Fruit fly (Drosophila melanogaster) whole organism, embryonic: ENCODE data around the gene CG31800.

Experiments
- Bgb ChIP-seq: fragments of 200-800 bp; sonication (Bioruptor generic); IDR thresholded peaks from 2 replicates; pipeline ENCODE4 v1.3.6; 2022; ENCODE audit warnings: missing biosample characterization, missing genetic modification characterization; ENCODE audit not compliant: partially characterized antibody
- CG10147 ChIP-seq: fragments of 200-800 bp; sonication (Bioruptor generic); optimal IDR thresholded peaks from 2 replicates; lab custom pipeline; 2019; ENCODE audit warnings: missing biosample characterization, mild to moderate bottlenecking, missing genetic modification characterization, moderate library complexity
- CG11398 ChIP-seq: fragments of 200-800 bp; sonication (Bioruptor generic); optimal IDR thresholded peaks from 2 replicates; lab custom pipeline; 2016; ENCODE audit warnings: missing biosample characterization, missing genetic modification characterization
- CG12104 ChIP-seq: fragments of 200-800 bp; sonication (Bioruptor generic); optimal IDR thresholded peaks from 3 replicates; lab custom pipeline; 2016; ENCODE audit warnings: missing biosample characterization, missing genetic modification characterization
- CG13624 ChIP-seq: fragments of 200-800 bp; sonication (Bioruptor generic); optimal IDR thresholded peaks from 2 replicates; lab custom pipeline; 2016; ENCODE audit warnings: missing biosample characterization, missing genetic modification characterization
- CG14710 ChIP-seq: fragments of 200-800 bp; sonication (Bioruptor generic); optimal IDR thresholded peaks from 3 replicates; lab custom pipeline; 2019; ENCODE audit warnings: missing biosample characterization, mild to moderate bottlenecking, missing genetic modification characterization, moderate library complexity
- CG15011 ChIP-seq: fragments of 200-800 bp; sonication (Bioruptor generic); optimal IDR thresholded peaks from 3 replicates; lab custom pipeline; 2018; ENCODE audit warnings: missing biosample characterization, mild to moderate bottlenecking, missing genetic modification characterization
- CG15601 ChIP-seq: fragments of 200-800 bp; sonication (Bioruptor generic); optimal IDR thresholded peaks from 3 replicates; lab custom pipeline; 2019; ENCODE audit warnings: missing biosample characterization, mild to moderate bottlenecking, missing genetic modification characterization, moderate library complexity
- CG15696 ChIP-seq: fragments of 200-800 bp; sonication (Bioruptor generic); optimal IDR thresholded peaks from 2 replicates; lab custom pipeline; 2019; ENCODE audit warnings: missing biosample characterization, mild to moderate bottlenecking, missing genetic modification characterization, moderate library complexity
- CG18476 ChIP-seq: fragments of 200-800 bp; sonication (Bioruptor generic); optimal IDR thresholded peaks from 2 replicates; lab custom pipeline; 2016; ENCODE audit warnings: missing biosample characterization, mild to moderate bottlenecking, missing genetic modification characterization
- CG18599 ChIP-seq: fragments of 200-800 bp; sonication (Bioruptor generic); optimal IDR thresholded peaks from 3 replicates; lab custom pipeline; 2017; ENCODE audit warnings: missing biosample characterization, missing genetic modification characterization, mild to moderate bottlenecking, moderate library complexity, missing genetic modification reagents
- CG31388 ChIP-seq: fragments of 200-800 bp; sonication (Bioruptor generic); optimal IDR thresholded peaks from 2 replicates; lab custom pipeline; 2016; ENCODE audit warnings: missing biosample characterization, missing genetic modification characterization
- CG32532 ChIP-seq: fragments of 200-800 bp; sonication (Bioruptor generic); IDR thresholded peaks from 2 replicates; pipeline ENCODE4 v1.3.6; 2022; ENCODE audit warnings: missing biosample characterization, missing genetic modification characterization
- CG33213 ChIP-seq: fragments of 200-800 bp; sonication (Bioruptor generic); optimal IDR thresholded peaks from 3 replicates; lab custom pipeline; 2016; ENCODE audit warnings: missing biosample characterization, missing genetic modification characterization
- CG3726 ChIP-seq: fragments of 200-800 bp; sonication (Bioruptor generic); IDR thresholded peaks from 3 replicates; pipeline ENCODE4, ENCODE4 v1.3.6; 2022; ENCODE audit warnings: missing biosample characterization, missing genetic modification characterization
- CG3838 ChIP-seq: fragments of 200-800 bp; sonication (Bioruptor generic); optimal IDR thresholded peaks from 3 replicates; lab custom pipeline; 2016; ENCODE audit warnings: missing biosample characterization, missing genetic modification characterization
- CG4424 ChIP-seq: fragments of 200-800 bp; sonication (Bioruptor generic); optimal IDR thresholded peaks from 3 replicates; lab custom pipeline; 2016; ENCODE audit warnings: missing biosample characterization, missing genetic modification characterization
- CG5953 ChIP-seq: fragments of 200-800 bp; sonication (Bioruptor generic); IDR thresholded peaks from 2 replicates; pipeline ENCODE4 v1.3.6; 2022; ENCODE audit warnings: missing biosample characterization, missing genetic modification characterization
- CG6689 ChIP-seq: fragments of 200-800 bp; sonication (Bioruptor generic); IDR thresholded peaks from 2 replicates; pipeline ENCODE4 v1.3.6; 2022; ENCODE audit warnings: missing biosample characterization, missing genetic modification characterization
- CG6765 ChIP-seq: fragments of 200-800 bp; sonication (Bioruptor generic); optimal IDR thresholded peaks from 3 replicates; lab custom pipeline; 2017; ENCODE audit warnings: missing biosample characterization, mild to moderate bottlenecking, missing genetic modification characterization
- CG7987 ChIP-seq: fragments of 200-800 bp; sonication (Bioruptor generic); optimal IDR thresholded peaks from 2 replicates; lab custom pipeline; 2018; ENCODE audit warnings: missing biosample characterization, mild to moderate bottlenecking, missing genetic modification characterization, moderate library complexity
- CG8089 ChIP-seq: fragments of 200-800 bp; sonication (Bioruptor generic); optimal IDR thresholded peaks from 3 replicates; lab custom pipeline; 2016; ENCODE audit warnings: missing biosample characterization, missing genetic modification characterization
- CG8359 ChIP-seq: fragments of 200-800 bp; sonication (Bioruptor generic); optimal IDR thresholded peaks from 2 replicates; lab custom pipeline; 2017; ENCODE audit warnings: missing biosample characterization, mild to moderate bottlenecking, missing genetic modification characterization, borderline replicate concordance
- CG8388 ChIP-seq: fragments of 200-800 bp; sonication (Bioruptor generic); optimal IDR thresholded peaks from 2 replicates; lab custom pipeline; 2019; ENCODE audit warnings: missing biosample characterization, mild to moderate bottlenecking, missing genetic modification characterization, moderate library complexity
- CG9609 ChIP-seq: fragments of 200-800 bp; sonication (Bioruptor generic); optimal IDR thresholded peaks from 3 replicates; lab custom pipeline; 2016; ENCODE audit warnings: missing biosample characterization, missing genetic modification characterization
- Camta ChIP-seq: fragments of 200-800 bp; sonication (Bioruptor generic); optimal IDR thresholded peaks from 2 replicates; lab custom pipeline; 2016; ENCODE audit warnings: missing biosample characterization, missing genetic modification characterization
- Chrac-16 ChIP-seq: fragments of 200-800 bp; sonication (Bioruptor generic); optimal IDR thresholded peaks from 3 replicates; lab custom pipeline; 2016; ENCODE audit warnings: missing biosample characterization, missing genetic modification characterization
- Ets97D ChIP-seq: fragments of 200-800 bp; sonication (Bioruptor generic); optimal IDR thresholded peaks from 3 replicates; lab custom pipeline; 2016; ENCODE audit warnings: missing biosample characterization, missing genetic modification characterization
- Gug ChIP-seq: fragments of 200-800 bp; sonication (Bioruptor generic); IDR thresholded peaks from 4 replicates; pipeline ENCODE4 v1.3.6; 2022; ENCODE audit warnings: missing biosample characterization, missing genetic modification characterization
- MESR4 ChIP-seq: fragments of 200-800 bp; sonication (Bioruptor generic); optimal IDR thresholded peaks from 2 replicates; lab custom pipeline; 2018; ENCODE audit warnings: missing biosample characterization, mild to moderate bottlenecking, missing genetic modification characterization, moderate library complexity
- Meics ChIP-seq: fragments of 200-800 bp; sonication (Bioruptor generic); optimal IDR thresholded peaks from 2 replicates; lab custom pipeline; 2017; ENCODE audit warnings: missing biosample characterization, mild to moderate bottlenecking, missing genetic modification characterization
- Neu2 ChIP-seq: fragments of 200-800 bp; sonication (Bioruptor generic); optimal IDR thresholded peaks from 3 replicates; lab custom pipeline; 2016; ENCODE audit warnings: missing biosample characterization, missing genetic modification characterization, borderline replicate concordance
- Rx ChIP-seq: fragments of 200-800 bp; sonication (Bioruptor generic); IDR thresholded peaks from 2 replicates; pipeline ENCODE4 v1.3.6; 2022; ENCODE audit warnings: missing biosample characterization, missing genetic modification characterization
- Sox102F ChIP-seq: fragments of 200-800 bp; sonication (Bioruptor generic); optimal IDR thresholded peaks from 2 replicates; lab custom pipeline; 2018; ENCODE audit warnings: missing biosample characterization, mild to moderate bottlenecking, missing genetic modification characterization, moderate library complexity
- Sry-β ChIP-seq: fragments of 200-800 bp; sonication (Bioruptor generic); optimal IDR thresholded peaks from 2 replicates; lab custom pipeline; 2018; ENCODE audit warnings: missing biosample characterization, mild to moderate bottlenecking, missing genetic modification characterization, moderate library complexity
- Usf ChIP-seq: fragments of 200-800 bp; sonication (Bioruptor generic); optimal IDR thresholded peaks from 2 replicates; lab custom pipeline; 2017; ENCODE audit warnings: missing genotype, missing biosample characterization, missing genetic modification characterization
- al ChIP-seq: fragments of 200-800 bp; sonication (Bioruptor generic); IDR thresholded peaks from 2 replicates; pipeline ENCODE4 v1.3.6; 2022; ENCODE audit warnings: missing biosample characterization, missing genetic modification characterization
- aop ChIP-seq: fragments of 200-800 bp; sonication (Bioruptor generic); IDR thresholded peaks from 2 replicates; pipeline ENCODE4 v1.3.6; 2022; ENCODE audit warnings: missing biosample characterization, missing genetic modification characterization
- bab2 ChIP-seq: fragments of 200-800 bp; sonication (Bioruptor generic); optimal IDR thresholded peaks from 2 replicates; lab custom pipeline; 2016; ENCODE audit warnings: missing biosample characterization, missing genetic modification characterization
- bowl ChIP-seq: fragments of 200-800 bp; sonication (Bioruptor generic); IDR thresholded peaks from 2 replicates; pipeline ENCODE4 v1.3.6; 2022; ENCODE audit warnings: missing biosample characterization, missing genetic modification characterization
- ci ChIP-seq: fragments of 200-800 bp; sonication (Bioruptor generic); IDR thresholded peaks from 3 replicates; pipeline ENCODE4 v1.3.6; 2022; ENCODE audit warnings: missing biosample characterization, missing genetic modification characterization
- dmrt11E ChIP-seq: fragments of 200-800 bp; sonication (Bioruptor generic); optimal IDR thresholded peaks from 3 replicates; lab custom pipeline; 2018; ENCODE audit warnings: missing biosample characterization, mild to moderate bottlenecking, missing genetic modification characterization, moderate library complexity
- jigr1 ChIP-seq: fragments of 200-800 bp; sonication (Bioruptor generic); IDR thresholded peaks from 3 replicates; pipeline ENCODE4 v1.3.6; 2022; ENCODE audit warnings: missing biosample characterization, missing genetic modification characterization
- prd ChIP-seq, 3 experiments: fragments of >200 bp in 2 of 3; fragments of 200-800 bp in 1 of 3; sonication (Bioruptor generic) in 1 of 3; optimal IDR thresholded peaks in 2 of 3; IDR thresholded peaks in 1 of 3; 2 replicates in 2 of 3; 3 replicates in 1 of 3; pipeline versions ENCODE4 v1.3.6 to Lab custom; 2017 to 2022; ENCODE audit warnings: missing biosample characterization in 1 of 3, missing genetic modification characterization in 1 of 3
- pros ChIP-seq: fragments of 200-800 bp; sonication (Bioruptor generic); optimal IDR thresholded peaks from 3 replicates; lab custom pipeline; 2019; ENCODE audit warnings: missing biosample characterization, mild to moderate bottlenecking, missing genetic modification characterization, moderate library complexity
- psq ChIP-seq: fragments of 200-800 bp; sonication (Bioruptor generic); optimal IDR thresholded peaks from 2 replicates; lab custom pipeline; 2017; ENCODE audit warnings: missing biosample characterization, missing genetic modification characterization
- toy ChIP-seq: fragments of 200-800 bp; sonication (Bioruptor generic); IDR thresholded peaks from 2 replicates; pipeline ENCODE4 v1.3.6; 2022; ENCODE audit warnings: missing biosample characterization, missing genetic modification characterization
- unpg ChIP-seq: fragments of 200-800 bp; sonication (Bioruptor generic); optimal IDR thresholded peaks from 3 replicates; lab custom pipeline; 2018; ENCODE audit warnings: missing biosample characterization, mild to moderate bottlenecking, missing genetic modification characterization, moderate library complexity
- vfl ChIP-seq: fragments of 200-800 bp; sonication (Bioruptor generic); optimal IDR thresholded peaks from 2 replicates; lab custom pipeline; 2016; ENCODE audit warnings: missing biosample characterization, missing genetic modification characterization
- zen2 ChIP-seq: fragments of 200-800 bp; sonication (Bioruptor generic); IDR thresholded peaks from 3 replicates; pipeline ENCODE4 v1.3.6; 2022; ENCODE audit warnings: missing biosample characterization, missing genetic modification characterization; ENCODE audit not compliant: partially characterized antibody

Gene CG31800

DNA sequence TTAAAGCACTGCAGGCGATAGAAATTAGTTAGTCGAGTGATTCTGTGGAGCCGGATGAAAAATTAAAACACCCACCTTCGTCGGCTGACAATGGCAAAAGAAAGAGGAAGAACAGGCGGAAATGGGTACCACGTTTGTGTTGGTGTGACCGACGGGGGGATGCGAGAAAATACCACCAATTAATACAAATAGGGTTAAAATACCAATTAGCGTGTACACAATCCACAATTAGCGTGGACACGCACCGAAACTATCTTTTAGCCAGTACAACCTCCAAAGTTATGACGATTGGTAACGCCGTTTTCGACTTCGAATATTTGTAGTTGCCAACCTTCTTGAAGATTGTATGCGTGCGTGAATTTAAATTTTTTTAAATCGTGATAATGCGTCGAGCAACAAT lies 25.2 kb downstream of the CG31800 start, which contains the start of gene RpL30 (continued):
- TF ChIP-seq Neu2 (GFP tag; lab: Kevin White, UChicago): peak; percentile 58
- TF ChIP-seq CG18476 (GFP tag; lab: Kevin White, UChicago): peak; percentile 50
- TF ChIP-seq CG5953: peak; percentile 89
- peak; percentile 87 for TF ChIP-seq Camta (GFP tag; lab: Kevin White, UChicago)
- TF ChIP-seq CG3726 (GFP tag; lab: Robert Waterston, UW): peak; percentile 81
- peak; percentile 94 for TF ChIP-seq CG11398 (GFP tag; lab: Kevin White, UChicago)
- peak; percentile 94 for TF ChIP-seq CG15601
- peak; percentile 79 for TF ChIP-seq dmrt11E (tag; lab: Kevin White, UChicago)
- TF ChIP-seq CG10147 (GFP tag; lab: Kevin White, UChicago): peak; percentile 85
- peak; percentile 96 for TF ChIP-seq CG18599 (GFP tag; lab: Kevin White, UChicago)
- peak; percentile 71 for TF ChIP-seq bowl
- TF ChIP-seq CG6689: peak; percentile 71
- peak; percentile 79 for TF ChIP-seq al (GFP tag; lab: Robert Waterston, UW)
- no peak for TF ChIP-seq prd (optimal IDR thresholded peaks at IDR 0.05; lab: Kevin White, UChicago)
- TF ChIP-seq prd (GFP tag; IDR thresholded peaks at IDR 0.05; lab: Robert Waterston, UW): peak; percentile 71
- peak; percentile 80 for TF ChIP-seq Usf (GFP tag; lab: Kevin White, UChicago)
- peak; percentile 92 for TF ChIP-seq CG8089
- peak; percentile 85 for TF ChIP-seq vfl
- TF ChIP-seq pros (GFP tag; lab: Kevin White, UChicago): peak; percentile 31
- TF ChIP-seq toy (GFP tag; lab: Robert Waterston, UW): peak; percentile 63; the same call in 1 of the 2 replicates
- peak; percentile 90 for TF ChIP-seq unpg (GFP tag; lab: Kevin White, UChicago)
- TF ChIP-seq CG14710 (tag; lab: Kevin White, UChicago): peak; percentile 92
- TF ChIP-seq CG31388 (GFP tag; lab: Kevin White, UChicago): peak; percentile 33
- no peak for TF ChIP-seq zen2 (GFP tag; lab: Robert Waterston, UW)
- peak; percentile 83 for TF ChIP-seq CG4424 (GFP tag; lab: Kevin White, UChicago)
- TF ChIP-seq psq (GFP tag; lab: Kevin White, UChicago): peak; percentile 79
- TF ChIP-seq CG33213 (GFP tag; lab: Kevin White, UChicago): peak; percentile 98
- peak; percentile 95 for TF ChIP-seq Meics (GFP tag; lab: Kevin White, UChicago)
- TF ChIP-seq Bgb: peak; percentile 76
- peak; percentile 98 for TF ChIP-seq CG7987
- peak; percentile 82 for TF ChIP-seq CG8388 (GFP tag; lab: Kevin White, UChicago)
- TF ChIP-seq Chrac-16 (GFP tag; lab: Kevin White, UChicago): peak; percentile 67
- peak; percentile 100 for TF ChIP-seq MESR4 (GFP tag; lab: Kevin White, UChicago)
- peak; percentile 91 for TF ChIP-seq CG12104 (GFP tag; lab: Kevin White, UChicago)
- TF ChIP-seq CG32532 (GFP tag; lab: Robert Waterston, UW): peak; percentile 93
- peak; percentile 59 for TF ChIP-seq Sox102F (GFP tag; lab: Kevin White, UChicago)
- TF ChIP-seq CG13624 (GFP tag; lab: Kevin White, UChicago): peak; percentile 95
- TF ChIP-seq Sry-β (GFP tag; lab: Kevin White, UChicago): peak; percentile 61
- TF ChIP-seq Ets97D: peak; percentile 100
- TF ChIP-seq CG6765 (GFP tag; lab: Kevin White, UChicago): peak; percentile 97
- TF ChIP-seq CG9609 (GFP tag; lab: Kevin White, UChicago): peak; percentile 92
- peak; percentile 62 for TF ChIP-seq aop
- TF ChIP-seq bab2: peak; percentile 69
- peak; percentile 64 for TF ChIP-seq CG3838 (GFP tag; lab: Kevin White, UChicago)
- TF ChIP-seq Gug (GFP tag; lab: Robert Waterston, UW): peak; percentile 49; the same call in 3 of the 4 replicates
- peak; percentile 74 for TF ChIP-seq CG8359 (GFP tag; lab: Kevin White, UChicago)
- peak; percentile 89 for TF ChIP-seq CG15011
- TF ChIP-seq ci: peak; percentile 99
- no peak for TF ChIP-seq jigr1 (GFP tag; lab: Robert Waterston, UW)
- peak; percentile 59 for TF ChIP-seq CG15696 (tag; lab: Kevin White, UChicago)
- TF ChIP-seq Rx (GFP tag; lab: Robert Waterston, UW): peak; percentile 84
